Fruit fly (Drosophila melanogaster) whole organism, embryonic: ENCODE results near the gene Spn27A.

ENCODE experiments used
- BEAF-32 ChIP-seq: fragments of 200-800 bp; sonication (Bioruptor generic); optimal IDR thresholded peaks from 3 replicates; lab custom pipeline; 2017; ENCODE audit warnings: missing biosample characterization, missing genetic modification characterization, mild to moderate bottlenecking, moderate library complexity, missing genetic modification reagents
- CG11398 ChIP-seq: fragments of 200-800 bp; sonication (Bioruptor generic); optimal IDR thresholded peaks from 2 replicates; lab custom pipeline; 2016; ENCODE audit warnings: missing biosample characterization, missing genetic modification characterization
- CG11723 ChIP-seq: fragments of 200-800 bp; sonication (Bioruptor generic); optimal IDR thresholded peaks from 2 replicates; lab custom pipeline; 2017; ENCODE audit warnings: missing biosample characterization, mild to moderate bottlenecking, missing genetic modification characterization
- CG12219 ChIP-seq: fragments of 200-800 bp; sonication (Bioruptor generic); optimal IDR thresholded peaks from 3 replicates; lab custom pipeline; 2018; ENCODE audit warnings: missing biosample characterization, mild to moderate bottlenecking, missing genetic modification characterization
- CG16863 ChIP-seq: fragments of 200-800 bp; sonication (Bioruptor generic); optimal IDR thresholded peaks from 3 replicates; lab custom pipeline; 2016; ENCODE audit warnings: missing biosample characterization, missing genetic modification characterization
- CG17186 ChIP-seq: fragments of 200-800 bp; sonication (Bioruptor generic); optimal IDR thresholded peaks from 3 replicates; lab custom pipeline; 2017; ENCODE audit warnings: missing biosample characterization, missing genetic modification reagents, missing genetic modification characterization
- CG17361 ChIP-seq: fragments of 200-800 bp; sonication (Bioruptor generic); IDR thresholded peaks from 3 replicates; pipeline ENCODE4 v1.3.6; 2022; ENCODE audit warnings: missing biosample characterization, missing genetic modification characterization
- CG17612 ChIP-seq: fragments of 200-800 bp; sonication (Bioruptor generic); IDR thresholded peaks from 2 replicates; pipeline ENCODE4 v1.3.6; 2022; ENCODE audit warnings: missing biosample characterization, missing genetic modification characterization
- CG17829 ChIP-seq: fragments of 200-800 bp; optimal IDR thresholded peaks from 2 replicates; lab custom pipeline; 2019; ENCODE audit warnings: missing biosample characterization, mild to moderate bottlenecking, missing genetic modification characterization, moderate library complexity
- CG18599 ChIP-seq: fragments of 200-800 bp; sonication (Bioruptor generic); optimal IDR thresholded peaks from 3 replicates; lab custom pipeline; 2017; ENCODE audit warnings: missing biosample characterization, missing genetic modification characterization, mild to moderate bottlenecking, moderate library complexity, missing genetic modification reagents
- CG30431 ChIP-seq: fragments of 200-800 bp; sonication (Bioruptor generic); optimal IDR thresholded peaks from 2 replicates; lab custom pipeline; 2017; ENCODE audit warnings: missing biosample characterization, missing genetic modification characterization
- CG34422 ChIP-seq: fragments of 200-800 bp; sonication (Bioruptor generic); IDR thresholded peaks from 3 replicates; pipeline ENCODE4 v1.3.6; 2022; ENCODE audit warnings: missing biosample characterization, missing genetic modification characterization
- CG43689 ChIP-seq: fragments of 200-800 bp; sonication (Bioruptor generic); IDR thresholded peaks from 2 replicates; pipeline ENCODE4 v1.3.6; 2022; ENCODE audit warnings: missing biosample characterization, missing genetic modification characterization
- CG4854 ChIP-seq: fragments of 200-800 bp; sonication (Bioruptor generic); optimal IDR thresholded peaks from 2 replicates; lab custom pipeline; 2016; ENCODE audit warnings: missing biosample characterization, missing genetic modification characterization, inconsistent platforms
- CG6683 ChIP-seq: fragments of 200-800 bp; sonication (Bioruptor generic); optimal IDR thresholded peaks from 2 replicates; lab custom pipeline; 2017; ENCODE audit warnings: missing biosample characterization, mild to moderate bottlenecking, missing genetic modification characterization, missing genetic modification reagents
- CG8388 ChIP-seq: fragments of 200-800 bp; sonication (Bioruptor generic); optimal IDR thresholded peaks from 2 replicates; lab custom pipeline; 2019; ENCODE audit warnings: missing biosample characterization, mild to moderate bottlenecking, missing genetic modification characterization, moderate library complexity
- CG8944 ChIP-seq: fragments of 200-800 bp; sonication (Bioruptor generic); optimal IDR thresholded peaks from 3 replicates; lab custom pipeline; 2016; ENCODE audit warnings: missing biosample characterization, missing genetic modification characterization
- CG9609 ChIP-seq: fragments of 200-800 bp; sonication (Bioruptor generic); optimal IDR thresholded peaks from 3 replicates; lab custom pipeline; 2016; ENCODE audit warnings: missing biosample characterization, missing genetic modification characterization
- Deaf1 ChIP-seq: fragments of 200-800 bp; optimal IDR thresholded peaks from 3 replicates; lab custom pipeline; 2019; ENCODE audit warnings: missing biosample characterization, mild to moderate bottlenecking, missing genetic modification characterization, moderate library complexity
- Dip2 ChIP-seq: fragments of 200-800 bp; sonication (Bioruptor generic); IDR thresholded peaks from 2 replicates; pipeline ENCODE4 v1.3.6; 2022; ENCODE audit warnings: missing biosample characterization, missing genetic modification characterization
- Dip3 ChIP-seq: fragments of 200-800 bp; sonication (Bioruptor generic); optimal IDR thresholded peaks from 3 replicates; lab custom pipeline; 2016; ENCODE audit warnings: missing biosample characterization, missing genetic modification characterization
- Gsc ChIP-seq: fragments of 200-800 bp; sonication (Bioruptor generic); IDR thresholded peaks from 2 replicates; pipeline ENCODE4 v1.3.6; 2022; ENCODE audit warnings: missing biosample characterization, missing genetic modification characterization
- Hr51 ChIP-seq, 2 experiments: fragments of 200-800 bp; sonication (Bioruptor generic); optimal IDR thresholded peaks; 2 replicates in 1 of 2; 3 replicates in 1 of 2; lab custom pipeline; 2016 to 2018; ENCODE audit warnings: missing biosample characterization in 2 of 2, missing genetic modification characterization in 2 of 2, mild to moderate bottlenecking in 1 of 2, moderate library complexity in 1 of 2
- MBD-R2 ChIP-seq: fragments of 200-800 bp; sonication (Bioruptor generic); IDR thresholded peaks from 2 replicates; pipeline ENCODE4 v1.3.6; 2022; ENCODE audit warnings: missing biosample characterization, missing genetic modification characterization
- NFAT ChIP-seq: fragments of 200-800 bp; sonication (Bioruptor generic); IDR thresholded peaks from 2 replicates; pipeline ENCODE4 v1.3.6; 2022; ENCODE audit warnings: missing biosample characterization, missing genetic modification characterization
- Sox100B ChIP-seq: fragments of 200-800 bp; sonication (Bioruptor generic); optimal IDR thresholded peaks from 3 replicates; lab custom pipeline; 2018; ENCODE audit warnings: missing biosample characterization, mild to moderate bottlenecking, missing genetic modification characterization
- Trl ChIP-seq, 3 experiments: fragments of >200 bp in 2 of 3; fragments of 200-800 bp in 1 of 3; sonication (Bioruptor generic) in 1 of 3; optimal IDR thresholded peaks; 2 replicates in 1 of 3; 3 replicates in 2 of 3; lab custom pipeline; 2016 to 2017; ENCODE audit warnings: missing biosample characterization in 1 of 3, missing genetic modification characterization in 1 of 3
- Usf ChIP-seq: fragments of 200-800 bp; sonication (Bioruptor generic); optimal IDR thresholded peaks from 2 replicates; lab custom pipeline; 2017; ENCODE audit warnings: missing genotype, missing biosample characterization, missing genetic modification characterization
- Xbp1 ChIP-seq: fragments of 200-800 bp; sonication (Bioruptor generic); optimal IDR thresholded peaks from 3 replicates; lab custom pipeline; 2016; ENCODE audit warnings: missing biosample characterization, mild to moderate bottlenecking, missing genetic modification characterization
- YL-1 ChIP-seq: fragments of 200-800 bp; sonication (Bioruptor generic); optimal IDR thresholded peaks from 3 replicates; lab custom pipeline; 2017; ENCODE audit warnings: missing biosample characterization, mild to moderate bottlenecking, missing genetic modification characterization
- az2 ChIP-seq: fragments of 200-800 bp; sonication (Bioruptor generic); optimal IDR thresholded peaks from 3 replicates; lab custom pipeline; 2016; ENCODE audit warnings: missing biosample characterization, missing genetic modification characterization
- cad ChIP-seq: fragments of >200 bp; optimal IDR thresholded peaks from 2 replicates; lab custom pipeline; 2017; ENCODE audit warnings: missing biosample characterization, missing genetic modification characterization
- dan ChIP-seq: fragments of 200-800 bp; sonication (Bioruptor generic); IDR thresholded peaks from 2 replicates; pipeline ENCODE4 v1.3.6; 2022; ENCODE audit warnings: missing biosample characterization, missing genetic modification characterization
- fd102C ChIP-seq: fragments of 200-800 bp; sonication (Bioruptor generic); optimal IDR thresholded peaks from 2 replicates; lab custom pipeline; 2018; ENCODE audit warnings: missing biosample characterization, mild to moderate bottlenecking, missing genetic modification characterization, moderate library complexity
- fru ChIP-seq: fragments of >200 bp; optimal IDR thresholded peaks from 2 replicates; lab custom pipeline; 2017
- grau ChIP-seq: fragments of 200-800 bp; optimal IDR thresholded peaks from 3 replicates; lab custom pipeline; 2019; ENCODE audit warnings: missing biosample characterization, mild to moderate bottlenecking, missing genetic modification characterization, moderate library complexity
- jing ChIP-seq: fragments of 200-800 bp; sonication (Bioruptor generic); optimal IDR thresholded peaks from 2 replicates; lab custom pipeline; 2018; ENCODE audit warnings: missing biosample characterization, mild to moderate bottlenecking, missing genetic modification characterization
- mld ChIP-seq: fragments of 200-800 bp; sonication (Bioruptor generic); IDR thresholded peaks from 3 replicates; pipeline ENCODE4 v1.3.6; 2022; ENCODE audit warnings: missing biosample characterization, missing genetic modification characterization; ENCODE audit not compliant: partially characterized antibody
- nmo ChIP-seq: fragments of 200-800 bp; sonication (Bioruptor generic); optimal IDR thresholded peaks from 2 replicates; lab custom pipeline; 2018; ENCODE audit warnings: missing biosample characterization, mild to moderate bottlenecking, missing genetic modification characterization, moderate library complexity
- otp ChIP-seq: fragments of 200-800 bp; sonication (Bioruptor generic); IDR thresholded peaks from 3 replicates; pipeline ENCODE4, ENCODE4 v1.3.6; 2022; ENCODE audit warnings: missing biosample characterization, missing genetic modification characterization
- pita ChIP-seq: fragments of 200-800 bp; sonication (Bioruptor generic); optimal IDR thresholded peaks from 2 replicates; lab custom pipeline; 2017; ENCODE audit warnings: missing biosample characterization, mild to moderate bottlenecking, missing genetic modification characterization
- pnt ChIP-seq: fragments of 200-800 bp; sonication (Bioruptor generic); optimal IDR thresholded peaks from 3 replicates; lab custom pipeline; 2016; ENCODE audit warnings: missing biosample characterization, missing genetic modification characterization
- prd ChIP-seq, 3 experiments: fragments of >200 bp in 2 of 3; fragments of 200-800 bp in 1 of 3; sonication (Bioruptor generic) in 1 of 3; optimal IDR thresholded peaks in 2 of 3; IDR thresholded peaks in 1 of 3; 2 replicates in 2 of 3; 3 replicates in 1 of 3; pipeline versions ENCODE4 v1.3.6 to Lab custom; 2017 to 2022; ENCODE audit warnings: missing biosample characterization in 1 of 3, missing genetic modification characterization in 1 of 3
- scrt ChIP-seq: fragments of 200-800 bp; sonication (Bioruptor generic); optimal IDR thresholded peaks from 2 replicates; lab custom pipeline; 2018; ENCODE audit warnings: missing biosample characterization, mild to moderate bottlenecking, missing genetic modification characterization, moderate library complexity
- sens ChIP-seq: fragments of 200-800 bp; sonication (Bioruptor generic); peaks from one replicate; lab custom pipeline; 2016; ENCODE audit warnings: missing biosample characterization, missing genetic modification characterization
- sima ChIP-seq: fragments of 200-800 bp; sonication (Bioruptor generic); optimal IDR thresholded peaks from 2 replicates; lab custom pipeline; 2016; ENCODE audit warnings: missing biosample characterization, missing genetic modification characterization
- sisA ChIP-seq: fragments of 200-800 bp; sonication (Bioruptor generic); IDR thresholded peaks from 2 replicates; pipeline ENCODE4 v1.3.6; 2022; ENCODE audit warnings: missing biosample characterization, missing genetic modification characterization
- sna ChIP-seq: fragments of 200-800 bp; sonication (Bioruptor generic); IDR thresholded peaks from 2 replicates; pipeline ENCODE4 v1.3.6; 2022; ENCODE audit warnings: missing biosample characterization, missing genetic modification characterization; ENCODE audit not compliant: partially characterized antibody
- tna ChIP-seq: fragments of 200-800 bp; sonication (Bioruptor generic); IDR thresholded peaks from 2 replicates; pipeline ENCODE4 v1.3.6; 2022; ENCODE audit warnings: missing biosample characterization, missing genetic modification characterization; ENCODE audit not compliant: partially characterized antibody
- z ChIP-seq: fragments of 200-800 bp; sonication (Bioruptor generic); IDR thresholded peaks from 3 replicates; pipeline ENCODE4 v1.3.6; 2022; ENCODE audit warnings: missing biosample characterization, missing genetic modification characterization

Spn27A gene

DNA sequence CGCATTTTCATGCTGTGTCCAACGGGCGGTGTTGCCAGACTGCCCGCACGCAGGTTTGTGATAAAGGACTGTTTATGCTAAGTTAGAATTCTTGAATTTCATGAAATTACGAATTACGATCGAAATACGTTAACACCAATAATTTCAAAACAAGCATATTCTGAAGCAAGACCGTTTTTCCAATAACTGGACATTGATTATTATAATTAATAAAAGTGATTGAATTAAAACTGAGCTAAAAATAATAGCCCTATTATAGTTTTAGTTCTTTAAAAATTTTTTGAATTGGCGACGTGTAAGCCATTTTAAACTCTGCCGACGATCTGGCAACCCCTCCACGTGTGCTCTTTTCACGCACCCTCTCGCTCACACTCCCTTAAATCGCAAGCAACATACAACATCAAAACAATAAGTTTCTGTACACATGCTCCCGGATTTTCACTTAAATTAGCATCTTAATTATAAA lies 25.0 kb downstream of the Spn27A start (continued):
- TF ChIP-seq az2, result peak; percentile 96
- peak; percentile 79 for TF ChIP-seq MBD-R2 (GFP tag; lab: Robert Waterston, UW)
- no peak for TF ChIP-seq dan (GFP tag; lab: Robert Waterston, UW)
- TF ChIP-seq sens (GFP tag; lab: Kevin White, UChicago), result peak; percentile 99
- TF ChIP-seq Deaf1, result peak; percentile 83
- peak; percentile 97 for TF ChIP-seq nmo (GFP tag; lab: Kevin White, UChicago)
- no peak for TF ChIP-seq prd (optimal IDR thresholded peaks at IDR 0.05; lab: Kevin White, UChicago)
- TF ChIP-seq prd (GFP tag; IDR thresholded peaks at IDR 0.05; lab: Robert Waterston, UW), result peak; percentile 93
- TF ChIP-seq Gsc (GFP tag; lab: Robert Waterston, UW), result peak; percentile 73
- TF ChIP-seq fd102C (GFP tag; lab: Kevin White, UChicago), result peak; percentile 15
- TF ChIP-seq CG17612 (GFP tag; lab: Robert Waterston, UW), result peak; percentile 85
- no peak for TF ChIP-seq mld
- peak; percentile 82 for TF ChIP-seq otp (GFP tag; lab: Robert Waterston, UW)
- TF ChIP-seq Sox100B (GFP tag; lab: Kevin White, UChicago), result peak; percentile 95
- no peak for TF ChIP-seq sna (GFP tag; lab: Robert Waterston, UW)
- TF ChIP-seq CG30431 (GFP tag; lab: Kevin White, UChicago), result peak; percentile 88
- TF ChIP-seq CG4854 (GFP tag; lab: Kevin White, UChicago), result peak; percentile 90
- TF ChIP-seq Hr51 (GFP tag; optimal IDR thresholded peaks at IDR 0.05; lab: Kevin White, UChicago), result peak; percentile 91 to 97
- peak; percentile 96 for TF ChIP-seq Xbp1 (GFP tag; lab: Kevin White, UChicago)
- TF ChIP-seq fru, result no peak
- TF ChIP-seq CG11398 (GFP tag; lab: Kevin White, UChicago), result peak; percentile 75
- no peak for TF ChIP-seq tna (GFP tag; lab: Robert Waterston, UW)
- TF ChIP-seq Usf, result peak; percentile 91
- TF ChIP-seq Trl (optimal IDR thresholded peaks at IDR 0.05; lab: Kevin White, UChicago), result peak; percentile 52 to 74
- TF ChIP-seq Trl (GFP tag; optimal IDR thresholded peaks at IDR 0.05; lab: Kevin White, UChicago), result peak; percentile 93
- peak; percentile 92 for TF ChIP-seq CG34422 (GFP tag; lab: Robert Waterston, UW)
- peak; percentile 88 for TF ChIP-seq CG16863 (GFP tag; lab: Kevin White, UChicago)
- peak; percentile 96 for TF ChIP-seq grau (tag; lab: Kevin White, UChicago)
- no peak for TF ChIP-seq z (GFP tag; lab: Robert Waterston, UW)
- TF ChIP-seq CG18599 (GFP tag; lab: Kevin White, UChicago), result peak; percentile 97
- TF ChIP-seq CG17361 (GFP tag; lab: Robert Waterston, UW), result peak; percentile 97
- peak; percentile 88 for TF ChIP-seq sisA (GFP tag; lab: Robert Waterston, UW)
- peak; percentile 72; the same call in 1 of the 2 replicates for TF ChIP-seq NFAT
- peak; percentile 87 for TF ChIP-seq jing (GFP tag; lab: Kevin White, UChicago)
- peak; percentile 89 for TF ChIP-seq YL-1 (GFP tag; lab: Kevin White, UChicago)
- TF ChIP-seq CG12219 (GFP tag; lab: Kevin White, UChicago), result peak; percentile 92
- TF ChIP-seq Dip2, result peak; percentile 46; the same call in 1 of the 2 replicates
- peak; percentile 93 for TF ChIP-seq CG8388 (GFP tag; lab: Kevin White, UChicago)
- peak; percentile 46 for TF ChIP-seq BEAF-32 (GFP tag; lab: Kevin White, UChicago)
- TF ChIP-seq sima, result peak; percentile 76
- TF ChIP-seq CG8944 (GFP tag; lab: Kevin White, UChicago), result peak; percentile 89
- peak; percentile 84 for TF ChIP-seq CG43689 (GFP tag; lab: Robert Waterston, UW)
- peak; percentile 94 for TF ChIP-seq Dip3 (GFP tag; lab: Kevin White, UChicago)
- peak; percentile 89 for TF ChIP-seq scrt (GFP tag; lab: Kevin White, UChicago)
- peak; percentile 96 for TF ChIP-seq CG17829 (tag; lab: Kevin White, UChicago)
- peak; percentile 93 for TF ChIP-seq CG11723
- TF ChIP-seq CG9609, result peak; percentile 86
- peak; percentile 86 for TF ChIP-seq pnt (GFP tag; lab: Kevin White, UChicago)
- TF ChIP-seq CG17186, result peak; percentile 85
- TF ChIP-seq CG6683, result peak; percentile 92
- TF ChIP-seq pita, result no peak
- TF ChIP-seq cad (GFP tag; lab: Kevin White, UChicago), result no peak
